Fruit fly (Drosophila melanogaster): ENCODE data around the gene CG10195.

dm6 chr2L:19455209-19455608 is 29.3 kb downstream of the CG10195 start:
- no peak for TF ChIP-seq CG8478 (optimal IDR thresholded peaks at IDR 0.05)
- TF ChIP-seq CTCF (optimal IDR thresholded peaks at IDR 0.05): no peak

Data from S2 (cell line).